Worm (Caenorhabditis elegans): ENCODE data around the gene fbxc-28.

ce11 chrII:958618-959017 lies 35.0 kb downstream of the fbxc-28 start, which contains the start of gene sdz-4:
- no peak for TF ChIP-seq sea-1 (GFP tag; conservative IDR thresholded peaks at IDR 0.05)
- TF ChIP-seq ama-1 (optimal IDR thresholded peaks at IDR 0.05) = no peak
- TF ChIP-seq aly-1 (tag; optimal IDR thresholded peaks at IDR 0.05) = no peak
- no peak for TF ChIP-seq flt-1 (GFP tag; IDR thresholded peaks at IDR 0.05)
- no peak for TF ChIP-seq tbx-11 (GFP tag; IDR thresholded peaks at IDR 0.05)
- no peak for TF ChIP-seq ets-7 (tag; optimal IDR thresholded peaks at IDR 0.05)
- TF ChIP-seq F13C5.2 (tag; optimal IDR thresholded peaks at IDR 0.05) = no peak
- TF ChIP-seq pes-1 (GFP tag; IDR thresholded peaks at IDR 0.05) = no peak
- TF ChIP-seq ceh-36 (tag; optimal IDR thresholded peaks at IDR 0.05) = no peak

Data from whole organism, early embryonic.